Fruit fly (Drosophila melanogaster) whole organism, embryonic: ENCODE data around the gene CG34001.
A peak's percentile ranks its signal among the peaks of the same experiment; 100 is the strongest.

Experiments
- Atf6 ChIP-seq: fragments of 200-800 bp; sonication (Bioruptor generic); IDR thresholded peaks from 2 replicates; pipeline ENCODE4 v1.3.6; 2022; ENCODE audit warnings: missing biosample characterization, missing genetic modification characterization
- Bgb ChIP-seq: fragments of 200-800 bp; sonication (Bioruptor generic); IDR thresholded peaks from 2 replicates; pipeline ENCODE4 v1.3.6; 2022; ENCODE audit warnings: missing biosample characterization, missing genetic modification characterization; ENCODE audit not compliant: partially characterized antibody
- CG11247 ChIP-seq: fragments of 200-800 bp; sonication (Bioruptor generic); IDR thresholded peaks from 2 replicates; pipeline ENCODE4 v1.3.6; 2022; ENCODE audit warnings: missing biosample characterization, missing genetic modification characterization
- CG12769 ChIP-seq: fragments of 200-800 bp; sonication (Bioruptor generic); optimal IDR thresholded peaks from 2 replicates; lab custom pipeline; 2019; ENCODE audit warnings: missing biosample characterization, mild to moderate bottlenecking, missing genetic modification characterization, moderate library complexity
- CG14014 ChIP-seq: fragments of 200-800 bp; sonication (Bioruptor generic); IDR thresholded peaks from 2 replicates; pipeline ENCODE4 v1.3.6; 2022; ENCODE audit warnings: missing biosample characterization, missing genetic modification characterization
- CG15514 ChIP-seq: fragments of 200-800 bp; sonication (Bioruptor generic); optimal IDR thresholded peaks from 3 replicates; lab custom pipeline; 2017; ENCODE audit warnings: missing biosample characterization, missing genetic modification characterization, mild to moderate bottlenecking, moderate library complexity, missing genetic modification reagents
- CG3847 ChIP-seq: fragments of 200-800 bp; sonication (Bioruptor generic); IDR thresholded peaks from 2 replicates; pipeline ENCODE4 v1.3.6; 2022; ENCODE audit warnings: missing biosample characterization, missing genetic modification characterization
- CG4360 ChIP-seq: fragments of 200-800 bp; sonication (Bioruptor generic); IDR thresholded peaks from 2 replicates; pipeline ENCODE4 v1.3.6; 2022; ENCODE audit warnings: missing biosample characterization, missing genetic modification characterization
- CG6175 ChIP-seq: fragments of 200-800 bp; sonication (Bioruptor generic); IDR thresholded peaks from 3 replicates; pipeline ENCODE4 v1.3.6; 2022; ENCODE audit warnings: missing biosample characterization, missing genetic modification characterization
- CG6689 ChIP-seq: fragments of 200-800 bp; sonication (Bioruptor generic); IDR thresholded peaks from 2 replicates; pipeline ENCODE4 v1.3.6; 2022; ENCODE audit warnings: missing biosample characterization, missing genetic modification characterization
- CG9932 ChIP-seq: fragments of 200-800 bp; sonication (Bioruptor generic); IDR thresholded peaks from 2 replicates; pipeline ENCODE4 v1.3.6; 2022; ENCODE audit warnings: missing biosample characterization, missing genetic modification characterization
- Dbx ChIP-seq: fragments of 200-800 bp; sonication (Bioruptor generic); IDR thresholded peaks from 3 replicates; pipeline ENCODE4 v1.3.6; 2022; ENCODE audit warnings: missing biosample characterization, missing genetic modification characterization
- Elba2 ChIP-seq: fragments of 200-800 bp; sonication (Bioruptor generic); optimal IDR thresholded peaks from 3 replicates; lab custom pipeline; 2016; ENCODE audit warnings: missing biosample characterization, missing genetic modification characterization
- HLH4C ChIP-seq: fragments of 200-800 bp; sonication (Bioruptor generic); IDR thresholded peaks from 3 replicates; pipeline ENCODE4 v1.3.6; 2022; ENCODE audit warnings: missing biosample characterization, missing genetic modification characterization; ENCODE audit not compliant: partially characterized antibody
- Hey ChIP-seq: fragments of 200-800 bp; sonication (Bioruptor generic); optimal IDR thresholded peaks from 3 replicates; lab custom pipeline; 2018; ENCODE audit warnings: missing biosample characterization, mild to moderate bottlenecking, missing genetic modification characterization
- Med ChIP-seq: fragments of 200-800 bp; sonication (Bioruptor generic); peaks from one replicate; lab custom pipeline; 2016; ENCODE audit warnings: missing biosample characterization, missing genetic modification characterization, mild to moderate bottlenecking, inconsistent platforms, moderate library complexity
- Meics ChIP-seq: fragments of 200-800 bp; sonication (Bioruptor generic); optimal IDR thresholded peaks from 2 replicates; lab custom pipeline; 2017; ENCODE audit warnings: missing biosample characterization, mild to moderate bottlenecking, missing genetic modification characterization
- Nf-YA ChIP-seq: fragments of 200-800 bp; sonication (Bioruptor generic); IDR thresholded peaks from 2 replicates; pipeline ENCODE4 v1.3.6; 2022; ENCODE audit warnings: missing biosample characterization, missing genetic modification characterization
- Oaz ChIP-seq: fragments of 200-800 bp; sonication (Bioruptor generic); IDR thresholded peaks from 2 replicates; pipeline ENCODE4 v1.3.6; 2022; ENCODE audit warnings: missing biosample characterization, missing genetic modification characterization
- Rfx ChIP-seq: fragments of 200-800 bp; sonication (Bioruptor generic); IDR thresholded peaks from 2 replicates; pipeline ENCODE4 v1.3.6; 2022; ENCODE audit warnings: missing biosample characterization, missing genetic modification characterization
- Taf1 ChIP-seq: fragments of 200-800 bp; sonication (Bioruptor generic); IDR thresholded peaks from 2 replicates; pipeline ENCODE4 v1.3.6; 2022; ENCODE audit warnings: missing biosample characterization, missing genetic modification characterization
- Trl ChIP-seq, 3 experiments: fragments of >200 bp in 2 of 3; fragments of 200-800 bp in 1 of 3; sonication (Bioruptor generic) in 1 of 3; optimal IDR thresholded peaks; 2 replicates in 1 of 3; 3 replicates in 2 of 3; lab custom pipeline; 2016 to 2017; ENCODE audit warnings: missing biosample characterization in 1 of 3, missing genetic modification characterization in 1 of 3
- Xrp1 ChIP-seq: fragments of 200-800 bp; sonication (Bioruptor generic); IDR thresholded peaks from 2 replicates; pipeline ENCODE4 v1.3.6; 2022; ENCODE audit warnings: missing biosample characterization, missing genetic modification characterization
- ara ChIP-seq: fragments of 200-800 bp; sonication (Bioruptor generic); IDR thresholded peaks from 2 replicates; pipeline ENCODE4 v1.3.6; 2022; ENCODE audit warnings: missing biosample characterization, missing genetic modification characterization
- ash1 ChIP-seq: fragments of 200-800 bp; sonication (Bioruptor generic); optimal IDR thresholded peaks from 2 replicates; lab custom pipeline; 2018; ENCODE audit warnings: missing biosample characterization, mild to moderate bottlenecking, missing genetic modification characterization
- ci ChIP-seq: fragments of 200-800 bp; sonication (Bioruptor generic); IDR thresholded peaks from 3 replicates; pipeline ENCODE4 v1.3.6; 2022; ENCODE audit warnings: missing biosample characterization, missing genetic modification characterization
- crol ChIP-seq: fragments of 200-800 bp; sonication (Bioruptor generic); IDR thresholded peaks from 2 replicates; pipeline ENCODE4 v1.3.6; 2022; ENCODE audit warnings: missing biosample characterization, missing genetic modification characterization
- emc ChIP-seq: fragments of 200-800 bp; sonication (Bioruptor generic); optimal IDR thresholded peaks from 2 replicates; lab custom pipeline; 2016; ENCODE audit warnings: missing biosample characterization, missing genetic modification characterization
- insv ChIP-seq, 2 experiments: fragments of 200-800 bp; sonication (Bioruptor generic); optimal IDR thresholded peaks; 3 replicates each; lab custom pipeline; 2016 to 2018; ENCODE audit warnings: missing biosample characterization in 2 of 2, missing genetic modification characterization in 2 of 2
- lab ChIP-seq: fragments of 200-800 bp; sonication (Bioruptor generic); optimal IDR thresholded peaks from 3 replicates; lab custom pipeline; 2017; ENCODE audit warnings: missing biosample characterization, missing genetic modification characterization, mild to moderate bottlenecking, moderate library complexity, missing genetic modification reagents
- lov ChIP-seq, 2 experiments: fragments of 200-800 bp in 1 of 2; fragments of >200 bp in 1 of 2; sonication (Bioruptor generic) in 1 of 2; IDR thresholded peaks in 1 of 2; optimal IDR thresholded peaks in 1 of 2; 2 replicates in 1 of 2; 3 replicates in 1 of 2; pipeline versions ENCODE4 v1.3.6 to Lab custom; 2017 to 2022; ENCODE audit warnings: missing biosample characterization in 1 of 2, missing genetic modification characterization in 1 of 2
- mirr ChIP-seq: fragments of 200-800 bp; sonication (Bioruptor generic); optimal IDR thresholded peaks from 3 replicates; lab custom pipeline; 2018; ENCODE audit warnings: missing biosample characterization, mild to moderate bottlenecking, missing genetic modification characterization
- nerfin-1 ChIP-seq: fragments of 200-800 bp; sonication (Bioruptor generic); optimal IDR thresholded peaks from 3 replicates; lab custom pipeline; 2019; ENCODE audit warnings: missing biosample characterization, mild to moderate bottlenecking, missing genetic modification characterization, moderate library complexity
- oc ChIP-seq: fragments of 200-800 bp; sonication (Bioruptor generic); optimal IDR thresholded peaks from 2 replicates; lab custom pipeline; 2018; ENCODE audit warnings: missing biosample characterization, mild to moderate bottlenecking, missing genetic modification characterization, moderate library complexity
- onecut ChIP-seq: fragments of 200-800 bp; sonication (Bioruptor generic); IDR thresholded peaks from 2 replicates; pipeline ENCODE4 v1.3.6; 2022; ENCODE audit warnings: missing biosample characterization, missing genetic modification characterization
- pan ChIP-seq, 4 experiments: fragments of >200 bp in 3 of 4; fragments of 200-800 bp in 1 of 4; sonication (Bioruptor generic) in 1 of 4; optimal IDR thresholded peaks in 3 of 4; IDR thresholded peaks in 1 of 4; 2 replicates each; pipeline versions ENCODE4 v1.3.6 to Lab custom; 2017 to 2022; ENCODE audit warnings: missing biosample characterization in 2 of 4, missing genetic modification characterization in 2 of 4, mixed read lengths in 1 of 4
- row ChIP-seq: fragments of 200-800 bp; sonication (Bioruptor generic); IDR thresholded peaks from 3 replicates; pipeline ENCODE4 v1.3.6; 2022; ENCODE audit warnings: missing biosample characterization, missing genetic modification characterization
- sd ChIP-seq: fragments of 200-800 bp; sonication (Bioruptor generic); optimal IDR thresholded peaks from 3 replicates; lab custom pipeline; 2018; ENCODE audit warnings: missing biosample characterization, mild to moderate bottlenecking, missing genetic modification characterization, moderate library complexity
- sens ChIP-seq: fragments of 200-800 bp; sonication (Bioruptor generic); peaks from one replicate; lab custom pipeline; 2016; ENCODE audit warnings: missing biosample characterization, missing genetic modification characterization
- sim ChIP-seq: fragments of 200-800 bp; sonication (Bioruptor generic); IDR thresholded peaks from 2 replicates; pipeline ENCODE4 v1.3.6; 2022; ENCODE audit warnings: missing biosample characterization, missing genetic modification characterization
- sr ChIP-seq: fragments of 200-800 bp; sonication (Bioruptor generic); IDR thresholded peaks from 3 replicates; pipeline ENCODE4 v1.3.6; 2022; ENCODE audit warnings: missing biosample characterization, missing genetic modification characterization
- stc ChIP-seq: fragments of 200-800 bp; sonication (Bioruptor generic); IDR thresholded peaks from 2 replicates; pipeline ENCODE4 v1.3.6; 2022; ENCODE audit warnings: missing biosample characterization, missing genetic modification characterization
- tna ChIP-seq: fragments of 200-800 bp; sonication (Bioruptor generic); IDR thresholded peaks from 2 replicates; pipeline ENCODE4 v1.3.6; 2022; ENCODE audit warnings: missing biosample characterization, missing genetic modification characterization; ENCODE audit not compliant: partially characterized antibody
- ttk ChIP-seq: fragments of 200-800 bp; sonication (Bioruptor generic); IDR thresholded peaks from 2 replicates; pipeline ENCODE4 v2.1.2; 2022; ENCODE audit warnings: missing biosample characterization, missing genetic modification characterization
- vvl ChIP-seq: fragments of 200-800 bp; sonication (Bioruptor generic); IDR thresholded peaks from 2 replicates; pipeline ENCODE4 v1.3.6; 2022; ENCODE audit warnings: missing biosample characterization, missing genetic modification characterization
- yki ChIP-seq: fragments of >200 bp; optimal IDR thresholded peaks from 3 replicates; lab custom pipeline; 2018
- zfh1 ChIP-seq: fragments of 200-800 bp; sonication (Bioruptor generic); IDR thresholded peaks from 3 replicates; pipeline ENCODE4 v1.3.6; 2022; ENCODE audit warnings: missing biosample characterization, missing genetic modification characterization

Gene CG34001

dm6 chr3L:10680728-10681306 is 49.9 kb downstream of the CG34001 start (continued):
- 0 out of 2 replicates have a peak, but pooled peaks have one; percentile 54 for TF ChIP-seq sim (GFP tag; lab: Robert Waterston, UW)
- TF ChIP-seq ttk (GFP tag; lab: Robert Waterston, UW): peak; percentile 42; the same call in 1 of the 2 replicates
- TF ChIP-seq CG14014 (GFP tag; lab: Robert Waterston, UW): 0 out of 2 replicates have a peak, but pooled peaks have one; percentile 10
- peak; percentile 28 for TF ChIP-seq CG12769 (tag; lab: Kevin White, UChicago)
- no peak for TF ChIP-seq lov (optimal IDR thresholded peaks at IDR 0.05; lab: Kevin White, UChicago)
- 0 out of 3 replicates have a peak, but pooled peaks have one; percentile 56 for TF ChIP-seq lov (GFP tag; IDR thresholded peaks at IDR 0.05; lab: Robert Waterston, UW)
- TF ChIP-seq Xrp1: peak; percentile 22; the same call in 1 of the 2 replicates
- TF ChIP-seq Trl (optimal IDR thresholded peaks at IDR 0.05; lab: Kevin White, UChicago): peak; percentile 48 to 77
- TF ChIP-seq Trl (GFP tag; optimal IDR thresholded peaks at IDR 0.05; lab: Kevin White, UChicago): no peak
- TF ChIP-seq Bgb (GFP tag; lab: Robert Waterston, UW): peak; percentile 38; the same call in 1 of the 2 replicates
- peak; percentile 55 for TF ChIP-seq sens
- peak; percentile 35 for TF ChIP-seq ash1 (GFP tag; lab: Kevin White, UChicago)
- peak; percentile 35 for TF ChIP-seq CG15514 (GFP tag; lab: Kevin White, UChicago)
- TF ChIP-seq Elba2: no peak
- TF ChIP-seq ara (GFP tag; lab: Robert Waterston, UW): 0 out of 2 replicates have a peak, but pooled peaks have one; percentile 32
- peak; percentile 99 for TF ChIP-seq crol (GFP tag; lab: Robert Waterston, UW)
- 0 out of 3 replicates have a peak, but pooled peaks have one; percentile 40 for TF ChIP-seq sr (GFP tag; lab: Robert Waterston, UW)
- peak; percentile 31; the same call in 1 of the 3 replicates for TF ChIP-seq row (GFP tag; lab: Robert Waterston, UW)
- TF ChIP-seq insv (GFP tag; optimal IDR thresholded peaks at IDR 0.05; lab: Kevin White, UChicago): no peak
- TF ChIP-seq HLH4C (GFP tag; lab: Robert Waterston, UW): no peak
- no peak for TF ChIP-seq emc (GFP tag; lab: Kevin White, UChicago)
- TF ChIP-seq onecut (GFP tag; lab: Robert Waterston, UW): peak; percentile 15
- TF ChIP-seq Nf-YA: no peak
- TF ChIP-seq Hey: peak; percentile 7
- 0 out of 2 replicates have a peak, but pooled peaks have one; percentile 18 for TF ChIP-seq CG9932
- peak; percentile 73 for TF ChIP-seq vvl (GFP tag; lab: Robert Waterston, UW)
- peak; percentile 71 for TF ChIP-seq Med
- peak; percentile 54 for TF ChIP-seq stc (GFP tag; lab: Robert Waterston, UW)
- TF ChIP-seq ci (GFP tag; lab: Robert Waterston, UW): peak; percentile 49; the same call in 1 of the 3 replicates
- peak; percentile 44; the same call in 1 of the 2 replicates for TF ChIP-seq CG6689 (GFP tag; lab: Robert Waterston, UW)
- TF ChIP-seq sd (tag; lab: Kevin White, UChicago): peak; percentile 29
- TF ChIP-seq zfh1 (GFP tag; lab: Robert Waterston, UW): 0 out of 3 replicates have a peak, but pooled peaks have one; percentile 9
- TF ChIP-seq Meics (GFP tag; lab: Kevin White, UChicago): peak; percentile 16
- peak; percentile 2 for TF ChIP-seq nerfin-1 (tag; lab: Kevin White, UChicago)
- 0 out of 3 replicates have a peak, but pooled peaks have one; percentile 19 for TF ChIP-seq Dbx
- peak; percentile 38; the same call in 1 of the 2 replicates for TF ChIP-seq tna
- TF ChIP-seq CG6175 (GFP tag; lab: Robert Waterston, UW): 0 out of 3 replicates have a peak, but pooled peaks have one; percentile 45
- TF ChIP-seq mirr (GFP tag; lab: Kevin White, UChicago): peak; percentile 18
- TF ChIP-seq CG3847 (GFP tag; lab: Robert Waterston, UW): 0 out of 2 replicates have a peak, but pooled peaks have one; percentile 30
- TF ChIP-seq Taf1 (GFP tag; lab: Robert Waterston, UW): peak; percentile 5; the same call in 1 of the 2 replicates
- TF ChIP-seq yki (lab: Kevin White, UChicago): peak; percentile 19
- 0 out of 2 replicates have a peak, but pooled peaks have one; percentile 35 for TF ChIP-seq Atf6 (GFP tag; lab: Robert Waterston, UW)
- 0 out of 2 replicates have a peak, but pooled peaks have one; percentile 34 for TF ChIP-seq CG4360 (GFP tag; lab: Robert Waterston, UW)
- no peak; the same call in 1 of the 2 replicates for TF ChIP-seq CG11247 (GFP tag; lab: Robert Waterston, UW)
- TF ChIP-seq Oaz (GFP tag; lab: Robert Waterston, UW): peak; percentile 21; the same call in 1 of the 2 replicates
- peak; percentile 19 for TF ChIP-seq oc (tag; lab: Kevin White, UChicago)
- peak; percentile 20 for TF ChIP-seq lab
- peak; percentile 31; the same call in 1 of the 2 replicates for TF ChIP-seq Rfx (GFP tag; lab: Robert Waterston, UW)
- no peak for TF ChIP-seq pan (optimal IDR thresholded peaks at IDR 0.05; lab: Kevin White, UChicago)
- peak in 1 of 2 experiments; percentile 15 for TF ChIP-seq pan (GFP tag; optimal IDR thresholded peaks at IDR 0.05 in 1 of 2, IDR thresholded peaks at IDR 0.05 in 1 of 2)
